Worm (Caenorhabditis elegans) whole organism, L3 larva: ENCODE data around the gene F52C9.5.

Source experiments
- ceh-16 ChIP-seq: sonication (generic microtip); optimal IDR thresholded peaks from 2 replicates; lab custom pipeline; 2017; ENCODE audit warnings: missing biosample characterization, missing genetic modification characterization
- ceh-28 ChIP-seq: fragments of 150-350 bp; optimal IDR thresholded peaks from 2 replicates; lab custom pipeline; 2014; ENCODE audit warnings: missing biosample characterization, missing genetic modification reagents, missing genetic modification characterization
- elt-1 ChIP-seq: fragments of 150-350 bp; optimal IDR thresholded peaks from 2 replicates; lab custom pipeline; 2014; ENCODE audit warnings: missing biosample characterization, missing genetic modification characterization
- elt-2 ChIP-seq: sonication (generic microtip); optimal IDR thresholded peaks from 2 replicates; lab custom pipeline; 2016; ENCODE audit warnings: missing genetic modification reagents, mild to moderate bottlenecking, missing genetic modification characterization, missing compliant biosample characterization
- elt-3 ChIP-seq, 3 experiments: fragments of 150-350 bp in 1 of 3; sonication (generic microtip) in 2 of 3; optimal IDR thresholded peaks; 2 replicates in 2 of 3; 4 replicates in 1 of 3; lab custom pipeline; 2014 to 2017; ENCODE audit warnings: missing biosample characterization in 3 of 3, missing genetic modification characterization in 3 of 3
- lin-39 ChIP-seq: fragments of 150-350 bp; optimal IDR thresholded peaks from 2 replicates; lab custom pipeline; 2018; ENCODE audit warnings: missing biosample characterization, missing genetic modification reagents, missing genetic modification characterization
- mdl-1 ChIP-seq: fragments of 150-350 bp; optimal IDR thresholded peaks from 2 replicates; lab custom pipeline; 2014; ENCODE audit warnings: missing biosample characterization, missing genetic modification characterization
- nhr-25 ChIP-seq: sonication (generic microtip); optimal IDR thresholded peaks from 2 replicates; lab custom pipeline; 2017; ENCODE audit warnings: missing biosample characterization, missing genetic modification characterization
- pqm-1 ChIP-seq: fragments of 150-350 bp; optimal IDR thresholded peaks from 2 replicates; lab custom pipeline; 2017; ENCODE audit warnings: missing biosample characterization, missing genetic modification characterization, inconsistent platforms
- unc-62 ChIP-seq: fragments of 150-350 bp; sonication (generic microtip); optimal IDR thresholded peaks from 4 replicates; lab custom pipeline; 2014; ENCODE audit warnings: missing biosample characterization, missing genetic modification reagents, missing genetic modification characterization
- ztf-4 ChIP-seq: fragments of 150-350 bp; optimal IDR thresholded peaks from 2 replicates; lab custom pipeline; 2014; ENCODE audit warnings: missing biosample characterization, missing genetic modification characterization

DNA sequence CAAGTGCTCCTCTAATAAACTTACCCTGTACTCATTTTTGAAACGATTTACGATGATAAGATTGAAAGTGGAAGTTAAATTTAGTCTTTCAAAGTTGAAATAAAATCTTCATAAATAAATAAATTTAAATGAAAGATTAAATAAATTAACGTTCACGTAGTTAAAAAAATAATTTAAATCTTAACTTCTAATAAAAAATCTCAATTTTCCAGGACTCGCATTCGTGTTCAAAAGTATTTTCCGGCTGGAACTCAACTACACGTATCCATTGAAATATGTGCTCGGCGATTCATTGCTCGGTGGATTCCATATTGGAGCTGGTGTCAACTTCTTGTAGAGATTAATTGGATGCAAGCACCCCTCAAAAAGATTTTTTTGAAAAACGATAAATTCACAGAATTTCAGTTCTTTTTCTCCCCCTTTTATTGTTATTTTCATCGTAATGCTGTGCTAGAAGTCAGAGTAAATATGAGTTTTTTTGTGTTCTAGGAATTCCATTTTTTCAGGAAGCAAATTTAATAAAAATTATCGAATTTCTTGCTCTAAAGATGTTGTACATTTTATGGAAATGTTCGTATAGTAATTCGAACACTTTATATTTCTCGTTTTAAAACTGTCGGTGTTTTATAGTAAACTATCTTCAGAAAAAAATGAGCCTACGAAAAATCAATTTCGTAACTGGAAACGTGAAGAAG is 38.6 kb upstream of the F52C9.5 start, which contains the start of the genes C34E10.9 and hap-1:
- TF ChIP-seq pqm-1 (tag; lab: Kevin White, UChicago): no peak
- no peak for TF ChIP-seq elt-3 (tag; optimal IDR thresholded peaks at IDR 0.05; lab: Kevin White, UChicago)
- no peak for TF ChIP-seq ceh-28 (tag; lab: Kevin White, UChicago)
- no peak for TF ChIP-seq unc-62 (GFP tag; lab: Kevin White, UChicago)
- TF ChIP-seq mdl-1 (tag; lab: Kevin White, UChicago): no peak
- TF ChIP-seq nhr-25: no peak
- TF ChIP-seq elt-1 (tag; lab: Kevin White, UChicago): no peak
- no peak for TF ChIP-seq lin-39
- no peak for TF ChIP-seq elt-2 (tag; lab: Kevin White, UChicago)
- TF ChIP-seq ztf-4: no peak
- TF ChIP-seq ceh-16: no peak
